Worm (Caenorhabditis elegans): ENCODE measurements around the gene srz-59.
A peak's percentile ranks its signal among the peaks of the same experiment; 100 is the strongest.

Gene srz-59

ce11 chrIV:14131770-14132169, at the start of gene srz-59:
srz-59 (plus strand) TSS chrIV:14132070.
- no peak for TF ChIP-seq nhr-77 (tag; optimal IDR thresholded peaks at IDR 0.05)
- TF ChIP-seq ama-1 (optimal IDR thresholded peaks at IDR 0.05), result no peak
- no peak for TF ChIP-seq alr-1 (tag; optimal IDR thresholded peaks at IDR 0.05)
- TF ChIP-seq skn-1 (tag; optimal IDR thresholded peaks at IDR 0.05), result no peak
- TF ChIP-seq elt-1 (tag; optimal IDR thresholded peaks at IDR 0.05), result no peak
- no peak for TF ChIP-seq ztf-4 (tag; optimal IDR thresholded peaks at IDR 0.05)
- no peak for TF ChIP-seq nhr-25 (tag; optimal IDR thresholded peaks at IDR 0.05)
- no peak for TF ChIP-seq Y55F3AM.14 (GFP tag; optimal IDR thresholded peaks at IDR 0.05)
- TF ChIP-seq ztf-11 (tag; optimal IDR thresholded peaks at IDR 0.05), result no peak
- no peak for TF ChIP-seq sma-3 (GFP tag; optimal IDR thresholded peaks at IDR 0.05)
- no peak for TF ChIP-seq nhr-23 (tag; optimal IDR thresholded peaks at IDR 0.05)
- TF ChIP-seq zag-1 (tag; optimal IDR thresholded peaks at IDR 0.05), result no peak
- TF ChIP-seq ceh-82 (tag; optimal IDR thresholded peaks at IDR 0.05), result no peak
- TF ChIP-seq mdl-1 (tag; optimal IDR thresholded peaks at IDR 0.05), result no peak
- TF ChIP-seq sma-9 (GFP tag; optimal IDR thresholded peaks at IDR 0.05), result no peak
- TF ChIP-seq sma-9 (tag; optimal IDR thresholded peaks at IDR 0.05), result no peak
- no peak for TF ChIP-seq crh-2 (tag; optimal IDR thresholded peaks at IDR 0.05)
- TF ChIP-seq nhr-129 (tag; optimal IDR thresholded peaks at IDR 0.05), result no peak
- TF ChIP-seq nhr-21 (tag; optimal IDR thresholded peaks at IDR 0.05), result no peak
- TF ChIP-seq nhr-6 (tag; optimal IDR thresholded peaks at IDR 0.05), result no peak
- TF ChIP-seq ceh-16 (tag; optimal IDR thresholded peaks at IDR 0.05), result no peak

ce11 chrIV:14082956-14083355, 48.9 kb upstream of the srz-59 start:
- TF ChIP-seq ceh-16 (tag; optimal IDR thresholded peaks at IDR 0.05), result no peak
- TF ChIP-seq elt-1 (tag; optimal IDR thresholded peaks at IDR 0.05), result no peak
- no peak for TF ChIP-seq nhr-21 (tag; optimal IDR thresholded peaks at IDR 0.05)
- TF ChIP-seq nhr-25 (tag; optimal IDR thresholded peaks at IDR 0.05), result no peak
- TF ChIP-seq zag-1 (tag; optimal IDR thresholded peaks at IDR 0.05), result no peak
- no peak for TF ChIP-seq alr-1 (tag; optimal IDR thresholded peaks at IDR 0.05)
- TF ChIP-seq nhr-129 (tag; optimal IDR thresholded peaks at IDR 0.05), result peak; percentile 8
- TF ChIP-seq unc-55 (GFP tag; optimal IDR thresholded peaks at IDR 0.05), result peak; percentile 15
- no peak for TF ChIP-seq dmd-4 (tag; optimal IDR thresholded peaks at IDR 0.05)
- TF ChIP-seq crh-2 (tag; optimal IDR thresholded peaks at IDR 0.05), result peak; percentile 38
- TF ChIP-seq snpc-4 (tag; optimal IDR thresholded peaks at IDR 0.05), result no peak
- no peak for TF ChIP-seq ama-1 (optimal IDR thresholded peaks at IDR 0.05)
- TF ChIP-seq C34F6.9 (tag; optimal IDR thresholded peaks at IDR 0.05), result no peak
- TF ChIP-seq fos-1 (tag; optimal IDR thresholded peaks at IDR 0.05), result no peak
- TF ChIP-seq blmp-1 (tag; optimal IDR thresholded peaks at IDR 0.05; ENCODE audit: insufficient read depth), result no peak

- TF ChIP-seq mdl-1 (tag; optimal IDR thresholded peaks at IDR 0.05) (no peak), aly-2 (tag; optimal IDR thresholded peaks at IDR 0.05) (no peak), skn-1 (tag; optimal IDR thresholded peaks at IDR 0.05) (no peak), nhr-23 (tag; optimal IDR thresholded peaks at IDR 0.05) (no peak), snpc-4 (tag; optimal IDR thresholded peaks at IDR 0.05) (no peak), nhr-237 (tag; optimal IDR thresholded peaks at IDR 0.05) (no peak), ztf-11 (tag; optimal IDR thresholded peaks at IDR 0.05) (no peak), nhr-10 (tag; optimal IDR thresholded peaks at IDR 0.05) (no peak)
Observed at ce11 chrIV:14083505-14083904, 48.4 kb upstream of the srz-59 start, which contains the start of gene F52B11.2. F52B11.2 (plus strand) TSS chrIV:14083568.

ce11 chrIV:14086395-14086794, 45.5 kb upstream of the srz-59 start:
- TF ChIP-seq unc-39 (tag; optimal IDR thresholded peaks at IDR 0.05), result no peak
- TF ChIP-seq nhr-21 (tag; optimal IDR thresholded peaks at IDR 0.05), result peak; percentile 6
- peak; percentile 11 for TF ChIP-seq nhr-129 (tag; optimal IDR thresholded peaks at IDR 0.05)

- TF ChIP-seq mdl-1 (tag; optimal IDR thresholded peaks at IDR 0.05) (no peak), blmp-1 (tag; optimal IDR thresholded peaks at IDR 0.05; ENCODE audit: insufficient read depth) (peak; percentile 93), nhr-25 (tag; optimal IDR thresholded peaks at IDR 0.05) (peak; percentile 27), lin-13 (GFP tag; optimal IDR thresholded peaks at IDR 0.05) (no peak), nhr-129 (tag; optimal IDR thresholded peaks at IDR 0.05) (peak; percentile 31), ceh-16 (tag; optimal IDR thresholded peaks at IDR 0.05) (no peak), lsy-2 (tag; optimal IDR thresholded peaks at IDR 0.05) (no peak), nhr-21 (tag; optimal IDR thresholded peaks at IDR 0.05) (peak; percentile 64), ceh-82 (tag; optimal IDR thresholded peaks at IDR 0.05) (no peak), sma-9 (GFP tag; optimal IDR thresholded peaks at IDR 0.05) (peak; percentile 2), sma-9 (tag; optimal IDR thresholded peaks at IDR 0.05) (no peak), Y55F3AM.14 (GFP tag; optimal IDR thresholded peaks at IDR 0.05) (no peak), snpc-4 (tag; optimal IDR thresholded peaks at IDR 0.05) (no peak), ztf-11 (tag; optimal IDR thresholded peaks at IDR 0.05) (no peak), fos-1 (tag; optimal IDR thresholded peaks at IDR 0.05) (no peak), nhr-6 (tag; optimal IDR thresholded peaks at IDR 0.05) (no peak)
Observed at ce11 chrIV:14089749-14090148, 42.1 kb upstream of the srz-59 start.
